Worm (Caenorhabditis elegans): ENCODE results near the gene H37A05.2.

H37A05.2 gene

DNA sequence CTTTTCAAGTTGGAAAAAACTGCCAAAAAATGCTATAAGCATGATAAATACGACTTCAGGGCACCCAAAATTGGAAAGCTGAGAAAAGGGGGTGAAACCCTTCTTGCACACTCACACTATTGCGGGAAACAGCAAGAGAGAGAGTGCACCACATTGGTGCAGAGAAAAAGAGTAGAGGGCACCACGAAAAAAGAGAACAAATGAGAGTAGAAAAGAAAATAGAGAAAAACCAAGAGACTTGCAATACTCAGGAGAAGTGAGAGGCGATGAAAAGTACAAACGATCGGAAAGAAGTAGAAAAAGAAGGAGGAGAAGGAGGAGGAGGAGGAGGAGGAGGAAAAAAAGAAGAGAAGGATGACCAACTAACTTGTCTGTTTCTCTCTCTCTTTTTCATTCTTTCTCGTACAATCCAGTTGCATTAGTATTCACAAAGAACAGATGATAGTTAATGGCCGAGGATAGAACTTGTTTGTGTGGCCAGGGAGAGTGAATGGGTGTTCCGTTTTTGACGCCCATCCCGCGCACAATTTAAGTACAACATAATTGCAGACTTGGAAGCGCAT lies 21.2 kb upstream of the H37A05.2 start (continued):
- TF ChIP-seq hlh-4 (tag; optimal IDR thresholded peaks at IDR 0.05), result no peak
- TF ChIP-seq F16B12.6 (tag; optimal IDR thresholded peaks at IDR 0.05), result no peak
- TF ChIP-seq fkh-8 (tag; optimal IDR thresholded peaks at IDR 0.05), result peak; percentile 79
- no peak for TF ChIP-seq unc-98 (GFP tag; IDR thresholded peaks at IDR 0.05)
- no peak for TF ChIP-seq nhr-237 (tag; optimal IDR thresholded peaks at IDR 0.05)
- TF ChIP-seq ceh-82 (tag; optimal IDR thresholded peaks at IDR 0.05), result peak; percentile 20 to 59 (median 50)
- no peak for TF ChIP-seq hpl-2 (GFP tag; optimal IDR thresholded peaks at IDR 0.05)
- TF ChIP-seq grh-1 (GFP tag; IDR thresholded peaks at IDR 0.05), result peak; percentile 28; the same call in 1 of the 2 replicates
- no peak for TF ChIP-seq nhr-84 (tag; optimal IDR thresholded peaks at IDR 0.05)
- peak; percentile 64 for TF ChIP-seq nhr-20 (tag; optimal IDR thresholded peaks at IDR 0.05)
- no peak for TF ChIP-seq ceh-63 (GFP tag; optimal IDR thresholded peaks at IDR 0.05)
- TF ChIP-seq lin-14 (GFP tag; optimal IDR thresholded peaks at IDR 0.05), result peak; percentile 94
- no peak for TF ChIP-seq snpc-4 (tag; optimal IDR thresholded peaks at IDR 0.05)
- no peak for TF ChIP-seq nhr-12 (tag; optimal IDR thresholded peaks at IDR 0.05)
- no peak for TF ChIP-seq zip-4 (GFP tag; optimal IDR thresholded peaks at IDR 0.05)
- TF ChIP-seq skn-1 (tag; optimal IDR thresholded peaks at IDR 0.05), result peak; percentile 78
- TF ChIP-seq ets-5 (GFP tag; IDR thresholded peaks at IDR 0.05), result no peak
- peak; percentile 68 for TF ChIP-seq blmp-1 (tag; optimal IDR thresholded peaks at IDR 0.05)
- peak; percentile 50 for TF ChIP-seq nhr-19 (GFP tag; conservative IDR thresholded peaks at IDR 0.05)
- no peak for TF ChIP-seq sox-4 (tag; optimal IDR thresholded peaks at IDR 0.05)
- TF ChIP-seq Y116A8C.19 (tag; optimal IDR thresholded peaks at IDR 0.05; ENCODE audit: borderline replicate concordance), result no peak
- no peak for TF ChIP-seq mab-9 (GFP tag; IDR thresholded peaks at IDR 0.05)
- peak; percentile 80 for TF ChIP-seq ceh-8 (GFP tag; optimal IDR thresholded peaks at IDR 0.05)
- TF ChIP-seq ceh-90 (tag; optimal IDR thresholded peaks at IDR 0.05), result no peak
- TF ChIP-seq sup-37 (GFP tag; optimal IDR thresholded peaks at IDR 0.05), result no peak
- peak; percentile 52 for TF ChIP-seq lir-3 (tag; optimal IDR thresholded peaks at IDR 0.05; ENCODE audit: poor library complexity)
- peak; percentile 2 for TF ChIP-seq xbp-1 (tag; optimal IDR thresholded peaks at IDR 0.05)
- no peak for TF ChIP-seq alr-1 (tag; optimal IDR thresholded peaks at IDR 0.05; ENCODE audit: borderline replicate concordance)
- TF ChIP-seq pag-3 (tag; optimal IDR thresholded peaks at IDR 0.05; ENCODE audit: borderline replicate concordance, insufficient read depth), result no peak
- TF ChIP-seq tlp-1 (tag; optimal IDR thresholded peaks at IDR 0.05), result no peak
- TF ChIP-seq nhr-71 (tag; optimal IDR thresholded peaks at IDR 0.05), result peak; percentile 82
- TF ChIP-seq pax-3 (tag; optimal IDR thresholded peaks at IDR 0.05), result peak; percentile 71
- TF ChIP-seq nhr-11 (tag; optimal IDR thresholded peaks at IDR 0.05), result no peak
- peak; percentile 52 to 83 for TF ChIP-seq lsy-2 (tag; optimal IDR thresholded peaks at IDR 0.05)
- peak; percentile 50 for TF ChIP-seq swsn-7 (tag; optimal IDR thresholded peaks at IDR 0.05)
- TF ChIP-seq tbx-2 (tag; optimal IDR thresholded peaks at IDR 0.05), result peak; percentile 27
- no peak for TF ChIP-seq C04F5.9 (tag; optimal IDR thresholded peaks at IDR 0.05)
- no peak for TF ChIP-seq ces-1 (GFP tag; optimal IDR thresholded peaks at IDR 0.05)
- no peak for TF ChIP-seq nhr-28 (tag; optimal IDR thresholded peaks at IDR 0.05)
- peak; percentile 51 for TF ChIP-seq lin-13 (GFP tag; optimal IDR thresholded peaks at IDR 0.05)
- no peak for TF ChIP-seq C34B4.2 (tag; optimal IDR thresholded peaks at IDR 0.05)
- TF ChIP-seq irx-1 (tag; optimal IDR thresholded peaks at IDR 0.05), result no peak
- TF ChIP-seq sptf-1 (tag; optimal IDR thresholded peaks at IDR 0.05), result no peak

- no peak for TF ChIP-seq ceh-63 (GFP tag; optimal IDR thresholded peaks at IDR 0.05)
- TF ChIP-seq aly-2 (tag; optimal IDR thresholded peaks at IDR 0.05), result no peak
- TF ChIP-seq ceh-8 (GFP tag; optimal IDR thresholded peaks at IDR 0.05), result no peak
- TF ChIP-seq nhr-11 (tag; optimal IDR thresholded peaks at IDR 0.05), result no peak
- TF ChIP-seq nhr-77 (tag; optimal IDR thresholded peaks at IDR 0.05), result no peak
- TF ChIP-seq fkh-4 (tag; optimal IDR thresholded peaks at IDR 0.05; ENCODE audit: borderline replicate concordance), result peak; percentile 15
- TF ChIP-seq unc-130 (tag; optimal IDR thresholded peaks at IDR 0.05), result no peak
- no peak for TF ChIP-seq nhr-90 (tag; optimal IDR thresholded peaks at IDR 0.05; ENCODE audit: poor library complexity)
- no peak for TF ChIP-seq ceh-90 (tag; optimal IDR thresholded peaks at IDR 0.05)
- TF ChIP-seq elt-2 (tag; optimal IDR thresholded peaks at IDR 0.05), result no peak
- no peak for TF ChIP-seq sptf-1 (tag; optimal IDR thresholded peaks at IDR 0.05)
- no peak for TF ChIP-seq snu-23 (GFP tag; optimal IDR thresholded peaks at IDR 0.05)
- no peak for TF ChIP-seq zip-4 (GFP tag; optimal IDR thresholded peaks at IDR 0.05)
- peak; percentile 59 for TF ChIP-seq dsc-1 (tag; optimal IDR thresholded peaks at IDR 0.05)
- TF ChIP-seq nhr-237 (tag; optimal IDR thresholded peaks at IDR 0.05), result no peak
- TF ChIP-seq lin-15B (tag; optimal IDR thresholded peaks at IDR 0.05), result no peak
- TF ChIP-seq nhr-12 (tag; optimal IDR thresholded peaks at IDR 0.05), result no peak
- TF ChIP-seq ama-1 (optimal IDR thresholded peaks at IDR 0.05), result no peak
- TF ChIP-seq nhr-28 (tag; optimal IDR thresholded peaks at IDR 0.05), result no peak
- no peak for TF ChIP-seq C04F5.9 (tag; optimal IDR thresholded peaks at IDR 0.05)
Observed at ce11 chrV:13654394-13654792, 20.3 kb upstream of the H37A05.2 start.
